Worm (Caenorhabditis elegans): ENCODE measurements around the gene C36B7.2.

Gene C36B7.2

DNA sequence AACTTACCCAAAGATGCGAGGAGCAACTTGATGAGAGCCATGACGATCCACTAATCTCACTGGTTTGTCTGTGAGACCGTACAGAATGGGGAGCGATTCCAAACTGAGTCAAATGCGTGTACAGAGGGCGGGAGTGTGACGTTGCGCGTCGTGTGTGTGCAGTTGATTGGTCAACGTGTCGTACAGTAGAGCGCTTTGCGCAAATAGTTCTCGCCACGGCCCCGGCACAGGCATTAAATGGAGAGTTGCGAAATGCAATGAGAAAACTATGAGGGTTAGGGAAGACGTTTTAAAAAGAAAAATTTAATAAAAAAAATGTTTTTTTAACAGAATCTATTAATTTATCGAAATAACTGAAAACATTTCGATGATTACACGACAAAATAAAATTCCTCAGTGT is 37.8 kb upstream of the C36B7.2 start, which contains the start of gene pdi-6 (continued):
- no peak for TF ChIP-seq Y95B8A.8 (GFP tag; IDR thresholded peaks at IDR 0.05)
- TF ChIP-seq fkh-3 (tag; optimal IDR thresholded peaks at IDR 0.05): no peak
- no peak for TF ChIP-seq ceh-40 (GFP tag; IDR thresholded peaks at IDR 0.05)
- TF ChIP-seq sea-2 (GFP tag; IDR thresholded peaks at IDR 0.05): no peak
- peak; percentile 43; the same call in 1 of the 2 replicates for TF ChIP-seq rcor-1 (GFP tag; IDR thresholded peaks at IDR 0.05)
- TF ChIP-seq Y56A3A.18 (GFP tag; IDR thresholded peaks at IDR 0.05): peak; percentile 53; the same call in 1 of the 2 replicates
- TF ChIP-seq attf-3 (GFP tag; conservative IDR thresholded peaks at IDR 0.05): 0 out of 2 replicates have a peak, but pooled peaks have one; percentile 10
- TF ChIP-seq B0019.2 (GFP tag; conservative IDR thresholded peaks at IDR 0.05): no peak
- no peak for TF ChIP-seq xnd-1 (tag; optimal IDR thresholded peaks at IDR 0.05)
- TF ChIP-seq cebp-1 (GFP tag; IDR thresholded peaks at IDR 0.05): peak; percentile 98
- TF ChIP-seq cebp-1 (tag; optimal IDR thresholded peaks at IDR 0.05): peak; percentile 99
- TF ChIP-seq ama-1 (optimal IDR thresholded peaks at IDR 0.05): no peak
- TF ChIP-seq ama-1 (GFP tag; optimal IDR thresholded peaks at IDR 0.05): no peak
- no peak for TF ChIP-seq D2030.7 (GFP tag; IDR thresholded peaks at IDR 0.05)
- TF ChIP-seq K12H6.12 (tag; optimal IDR thresholded peaks at IDR 0.05): peak; percentile 87
- 0 out of 2 replicates have a peak, but pooled peaks have one; percentile 52 for TF ChIP-seq ztf-28 (GFP tag; IDR thresholded peaks at IDR 0.05)
- TF ChIP-seq ets-4 (GFP tag; optimal IDR thresholded peaks at IDR 0.05): peak; percentile 87
- no peak for TF ChIP-seq hlh-12 (tag; optimal IDR thresholded peaks at IDR 0.05)
- TF ChIP-seq F10E7.11 (tag; optimal IDR thresholded peaks at IDR 0.05): no peak
- TF ChIP-seq unc-130 (GFP tag; optimal IDR thresholded peaks at IDR 0.05): no peak
- no peak for TF ChIP-seq lag-1 (GFP tag; IDR thresholded peaks at IDR 0.05)
- peak; percentile 16; the same call in 1 of the 2 replicates for TF ChIP-seq F33H1.4 (GFP tag; IDR thresholded peaks at IDR 0.05)
- no peak for TF ChIP-seq T07F8.4 (tag; optimal IDR thresholded peaks at IDR 0.05)
- TF ChIP-seq bed-2 (GFP tag; IDR thresholded peaks at IDR 0.05): 0 out of 2 replicates have a peak, but pooled peaks have one; percentile 16
- TF ChIP-seq F52B5.7 (tag; optimal IDR thresholded peaks at IDR 0.05): no peak
- peak; percentile 16 for TF ChIP-seq ccch-3 (GFP tag; optimal IDR thresholded peaks at IDR 0.05)
- TF ChIP-seq lin-35 (GFP tag; optimal IDR thresholded peaks at IDR 0.05): no peak
- no peak for TF ChIP-seq ztf-3 (GFP tag; optimal IDR thresholded peaks at IDR 0.05)
- no peak for TF ChIP-seq lir-1 (GFP tag; conservative IDR thresholded peaks at IDR 0.05)
- TF ChIP-seq hlh-26 (GFP tag; conservative IDR thresholded peaks at IDR 0.05): no peak
- TF ChIP-seq ceh-91 (GFP tag; IDR thresholded peaks at IDR 0.05): 0 out of 2 replicates have a peak, but pooled peaks have one; percentile 19
- no peak for TF ChIP-seq ztf-25 (GFP tag; IDR thresholded peaks at IDR 0.05)
- no peak for TF ChIP-seq snpc-3.4 (tag; optimal IDR thresholded peaks at IDR 0.05)
- TF ChIP-seq nhr-80 (tag; optimal IDR thresholded peaks at IDR 0.05): peak; percentile 96
- TF ChIP-seq attf-6 (GFP tag; IDR thresholded peaks at IDR 0.05): no peak
- peak; percentile 62; the same call in 1 of the 2 replicates for TF ChIP-seq hmg-1.2 (GFP tag; IDR thresholded peaks at IDR 0.05)
- TF ChIP-seq nhr-90 (tag; optimal IDR thresholded peaks at IDR 0.05): peak; percentile 43
- TF ChIP-seq F55B11.4 (tag; optimal IDR thresholded peaks at IDR 0.05; ENCODE audit: borderline replicate concordance, insufficient read depth): no peak
- peak; percentile 15 for TF ChIP-seq ztf-22 (GFP tag; optimal IDR thresholded peaks at IDR 0.05)
- no peak for TF ChIP-seq F39B2.1 (GFP tag; IDR thresholded peaks at IDR 0.05)
- TF ChIP-seq sptf-2 (GFP tag; optimal IDR thresholded peaks at IDR 0.05): peak; percentile 43
- TF ChIP-seq lin-26 (GFP tag; IDR thresholded peaks at IDR 0.05): 0 out of 2 replicates have a peak, but pooled peaks have one; percentile 22
- TF ChIP-seq atf-7 (tag; optimal IDR thresholded peaks at IDR 0.05): peak; percentile 52
- no peak for TF ChIP-seq athp-1 (tag; optimal IDR thresholded peaks at IDR 0.05)
- TF ChIP-seq egl-18 (GFP tag; IDR thresholded peaks at IDR 0.05): no peak
- peak; percentile 20; the same call in 1 of the 2 replicates for TF ChIP-seq ekl-4 (GFP tag; IDR thresholded peaks at IDR 0.05)
- peak; percentile 38 for TF ChIP-seq F22D6.2 (tag; optimal IDR thresholded peaks at IDR 0.05)
- TF ChIP-seq B0035.1 (tag; optimal IDR thresholded peaks at IDR 0.05): peak; percentile 25

All from whole organism, young adult.